Worm (Caenorhabditis elegans): ENCODE data around the gene sre-16.

- TF ChIP-seq fos-1 (tag; optimal IDR thresholded peaks at IDR 0.05): no peak
- no peak for TF ChIP-seq Y105C5A.15 (GFP tag; IDR thresholded peaks at IDR 0.05)
- TF ChIP-seq R02D3.7 (tag; optimal IDR thresholded peaks at IDR 0.05): no peak
Measured at ce11 chrIV:12275892-12276291, 40.0 kb upstream of the sre-16 start, which contains the start of gene vps-8.

All from whole organism, L4 larva.